Fruit fly (Drosophila melanogaster) whole organism, embryonic: ENCODE data around the gene wdn.

ENCODE experiments used
- BEAF-32 ChIP-seq: fragments of 200-800 bp; sonication (Bioruptor generic); optimal IDR thresholded peaks from 3 replicates; lab custom pipeline; 2017; ENCODE audit warnings: missing biosample characterization, missing genetic modification characterization, mild to moderate bottlenecking, moderate library complexity, missing genetic modification reagents
- Bteb2 ChIP-seq: fragments of 200-800 bp; sonication (Bioruptor generic); optimal IDR thresholded peaks from 2 replicates; lab custom pipeline; 2016; ENCODE audit warnings: missing biosample characterization, missing genetic modification characterization
- CG10543 ChIP-seq: fragments of 200-800 bp; sonication (Bioruptor generic); optimal IDR thresholded peaks from 3 replicates; lab custom pipeline; 2017; ENCODE audit warnings: missing biosample characterization, mild to moderate bottlenecking, missing genetic modification characterization, moderate library complexity
- CG11398 ChIP-seq: fragments of 200-800 bp; sonication (Bioruptor generic); optimal IDR thresholded peaks from 2 replicates; lab custom pipeline; 2016; ENCODE audit warnings: missing biosample characterization, missing genetic modification characterization
- CG12071 ChIP-seq: fragments of 200-800 bp; sonication (Bioruptor generic); optimal IDR thresholded peaks from 3 replicates; lab custom pipeline; 2018; ENCODE audit warnings: missing biosample characterization, mild to moderate bottlenecking, missing genetic modification characterization
- CG12942 ChIP-seq: fragments of 200-800 bp; sonication (Bioruptor generic); optimal IDR thresholded peaks from 3 replicates; lab custom pipeline; 2016; ENCODE audit warnings: missing biosample characterization, missing genetic modification characterization
- CG13894 ChIP-seq: fragments of 200-800 bp; sonication (Bioruptor generic); optimal IDR thresholded peaks from 3 replicates; lab custom pipeline; 2018; ENCODE audit warnings: missing biosample characterization, mild to moderate bottlenecking, missing genetic modification characterization, moderate library complexity
- CG15479 ChIP-seq: fragments of 200-800 bp; sonication (Bioruptor generic); optimal IDR thresholded peaks from 3 replicates; lab custom pipeline; 2019; ENCODE audit warnings: missing biosample characterization, mild to moderate bottlenecking, missing genetic modification characterization, moderate library complexity
- CG15601 ChIP-seq: fragments of 200-800 bp; sonication (Bioruptor generic); optimal IDR thresholded peaks from 3 replicates; lab custom pipeline; 2019; ENCODE audit warnings: missing biosample characterization, mild to moderate bottlenecking, missing genetic modification characterization, moderate library complexity
- CG17328 ChIP-seq: fragments of 200-800 bp; sonication (Bioruptor generic); IDR thresholded peaks from 2 replicates; pipeline ENCODE4 v1.3.6; 2022; ENCODE audit warnings: missing biosample characterization, missing genetic modification characterization
- CG31365 ChIP-seq: fragments of 200-800 bp; sonication (Bioruptor generic); optimal IDR thresholded peaks from 2 replicates; lab custom pipeline; 2018; ENCODE audit warnings: missing biosample characterization, mild to moderate bottlenecking, missing genetic modification characterization
- CG31441 ChIP-seq: fragments of 200-800 bp; sonication (Bioruptor generic); IDR thresholded peaks from 2 replicates; pipeline ENCODE4 v1.3.6; 2022; ENCODE audit warnings: missing biosample characterization, missing genetic modification characterization
- CG34422 ChIP-seq: fragments of 200-800 bp; sonication (Bioruptor generic); IDR thresholded peaks from 3 replicates; pipeline ENCODE4 v1.3.6; 2022; ENCODE audit warnings: missing biosample characterization, missing genetic modification characterization
- CG4820 ChIP-seq: fragments of 200-800 bp; sonication (Bioruptor generic); optimal IDR thresholded peaks from 3 replicates; lab custom pipeline; 2016; ENCODE audit warnings: missing biosample characterization, missing genetic modification characterization
- CG5953 ChIP-seq: fragments of 200-800 bp; sonication (Bioruptor generic); IDR thresholded peaks from 2 replicates; pipeline ENCODE4 v1.3.6; 2022; ENCODE audit warnings: missing biosample characterization, missing genetic modification characterization
- CG6654 ChIP-seq: fragments of 200-800 bp; sonication (Bioruptor generic); optimal IDR thresholded peaks from 2 replicates; lab custom pipeline; 2017; ENCODE audit warnings: missing biosample characterization, mild to moderate bottlenecking, missing genetic modification characterization
- CG6791 ChIP-seq: fragments of 200-800 bp; sonication (Bioruptor generic); IDR thresholded peaks from 3 replicates; pipeline ENCODE4 v1.3.6; 2022; ENCODE audit warnings: missing biosample characterization, missing genetic modification characterization; ENCODE audit not compliant: partially characterized antibody
- CG7372 ChIP-seq: fragments of 200-800 bp; sonication (Bioruptor generic); IDR thresholded peaks from 2 replicates; pipeline ENCODE4 v1.3.6; 2022; ENCODE audit warnings: missing biosample characterization, missing genetic modification characterization
- CG7556 ChIP-seq: fragments of 200-800 bp; sonication (Bioruptor generic); optimal IDR thresholded peaks from 2 replicates; lab custom pipeline; 2017; ENCODE audit warnings: missing biosample characterization, mild to moderate bottlenecking, missing genetic modification characterization
- CHES-1-like ChIP-seq: fragments of 200-800 bp; sonication (Bioruptor generic); optimal IDR thresholded peaks from 2 replicates; lab custom pipeline; 2016; ENCODE audit warnings: missing biosample characterization, missing genetic modification characterization
- Chrac-16 ChIP-seq: fragments of 200-800 bp; sonication (Bioruptor generic); optimal IDR thresholded peaks from 3 replicates; lab custom pipeline; 2016; ENCODE audit warnings: missing biosample characterization, missing genetic modification characterization
- Hmx ChIP-seq: fragments of 200-800 bp; sonication (Bioruptor generic); optimal IDR thresholded peaks from 2 replicates; lab custom pipeline; 2016; ENCODE audit warnings: missing biosample characterization, missing genetic modification characterization
- MESR4 ChIP-seq: fragments of 200-800 bp; sonication (Bioruptor generic); optimal IDR thresholded peaks from 2 replicates; lab custom pipeline; 2018; ENCODE audit warnings: missing biosample characterization, mild to moderate bottlenecking, missing genetic modification characterization, moderate library complexity
- Mes4 ChIP-seq: fragments of 200-800 bp; sonication (Bioruptor generic); optimal IDR thresholded peaks from 2 replicates; lab custom pipeline; 2016; ENCODE audit warnings: missing biosample characterization, missing genetic modification characterization
- Sry-δ ChIP-seq: fragments of 200-800 bp; sonication (Bioruptor generic); optimal IDR thresholded peaks from 2 replicates; lab custom pipeline; 2016; ENCODE audit warnings: missing biosample characterization, missing genetic modification characterization
- al ChIP-seq: fragments of 200-800 bp; sonication (Bioruptor generic); IDR thresholded peaks from 2 replicates; pipeline ENCODE4 v1.3.6; 2022; ENCODE audit warnings: missing biosample characterization, missing genetic modification characterization
- br ChIP-seq: fragments of >200 bp; optimal IDR thresholded peaks from 2 replicates; lab custom pipeline; 2017
- cg ChIP-seq: fragments of 200-800 bp; sonication (Bioruptor generic); optimal IDR thresholded peaks from 3 replicates; lab custom pipeline; 2019; ENCODE audit warnings: missing biosample characterization, mild to moderate bottlenecking, missing genetic modification characterization, moderate library complexity
- crp ChIP-seq, 2 experiments: fragments of 200-800 bp; sonication (Bioruptor generic); optimal IDR thresholded peaks; 2 replicates in 1 of 2; 3 replicates in 1 of 2; lab custom pipeline; 2017; ENCODE audit warnings: missing biosample characterization in 2 of 2, missing genetic modification characterization in 2 of 2, mild to moderate bottlenecking in 1 of 2, moderate library complexity in 1 of 2
- dm ChIP-seq: fragments of 200-800 bp; sonication (Bioruptor generic); optimal IDR thresholded peaks from 3 replicates; lab custom pipeline; 2016; ENCODE audit warnings: missing biosample characterization, missing genetic modification characterization
- dmrt99B ChIP-seq: fragments of 200-800 bp; sonication (Bioruptor generic); optimal IDR thresholded peaks from 2 replicates; lab custom pipeline; 2018; ENCODE audit warnings: missing biosample characterization, mild to moderate bottlenecking, missing genetic modification characterization, moderate library complexity
- dpn ChIP-seq, 2 experiments: fragments of 200-800 bp; sonication (Bioruptor generic); optimal IDR thresholded peaks; 3 replicates each; lab custom pipeline; 2016; ENCODE audit warnings: missing biosample characterization in 2 of 2, missing genetic modification characterization in 2 of 2
- ewg ChIP-seq: fragments of 200-800 bp; sonication (Bioruptor generic); optimal IDR thresholded peaks from 3 replicates; lab custom pipeline; 2017; ENCODE audit warnings: mild to moderate bottlenecking, missing biosample characterization, missing genetic modification reagents, missing genetic modification characterization
- gsb-n ChIP-seq: fragments of 200-800 bp; sonication (Bioruptor generic); optimal IDR thresholded peaks from 3 replicates; lab custom pipeline; 2018; ENCODE audit warnings: missing biosample characterization, mild to moderate bottlenecking, missing genetic modification characterization
- gt ChIP-seq: fragments of 200-800 bp; sonication (Bioruptor generic); IDR thresholded peaks from 2 replicates; pipeline ENCODE4 v1.3.6; 2022; ENCODE audit warnings: missing biosample characterization, missing genetic modification characterization
- hb ChIP-seq: fragments of 200-800 bp; sonication (Bioruptor generic); IDR thresholded peaks from 3 replicates; pipeline ENCODE4 v1.3.6; 2022; ENCODE audit warnings: missing biosample characterization, missing genetic modification characterization; ENCODE audit not compliant: partially characterized antibody
- hbn ChIP-seq: fragments of 200-800 bp; sonication (Bioruptor generic); IDR thresholded peaks from 2 replicates; pipeline ENCODE4 v1.3.6; 2022; ENCODE audit warnings: missing biosample characterization, missing genetic modification characterization; ENCODE audit not compliant: partially characterized antibody
- her ChIP-seq: fragments of 200-800 bp; sonication (Bioruptor generic); optimal IDR thresholded peaks from 2 replicates; lab custom pipeline; 2016; ENCODE audit warnings: missing biosample characterization, missing genetic modification characterization
- inv ChIP-seq: fragments of 200-800 bp; sonication (Bioruptor generic); IDR thresholded peaks from 2 replicates; pipeline ENCODE4 v1.3.6; 2022; ENCODE audit warnings: missing biosample characterization, missing genetic modification characterization; ENCODE audit not compliant: partially characterized antibody
- jigr1 ChIP-seq: fragments of 200-800 bp; sonication (Bioruptor generic); IDR thresholded peaks from 3 replicates; pipeline ENCODE4 v1.3.6; 2022; ENCODE audit warnings: missing biosample characterization, missing genetic modification characterization
- jumu ChIP-seq: fragments of 200-800 bp; sonication (Bioruptor generic); optimal IDR thresholded peaks from 3 replicates; lab custom pipeline; 2016; ENCODE audit warnings: missing biosample characterization, missing genetic modification characterization
- maf-S ChIP-seq: fragments of 200-800 bp; sonication (Bioruptor generic); optimal IDR thresholded peaks from 2 replicates; lab custom pipeline; 2016; ENCODE audit warnings: missing biosample characterization, missing genetic modification characterization
- mld ChIP-seq: fragments of 200-800 bp; sonication (Bioruptor generic); IDR thresholded peaks from 3 replicates; pipeline ENCODE4 v1.3.6; 2022; ENCODE audit warnings: missing biosample characterization, missing genetic modification characterization; ENCODE audit not compliant: partially characterized antibody
- phol ChIP-seq: fragments of 200-800 bp; sonication (Bioruptor generic); optimal IDR thresholded peaks from 3 replicates; lab custom pipeline; 2018; ENCODE audit warnings: missing biosample characterization, mild to moderate bottlenecking, missing genetic modification characterization, moderate library complexity
- pita ChIP-seq: fragments of 200-800 bp; sonication (Bioruptor generic); optimal IDR thresholded peaks from 2 replicates; lab custom pipeline; 2017; ENCODE audit warnings: missing biosample characterization, mild to moderate bottlenecking, missing genetic modification characterization
- prd ChIP-seq, 3 experiments: fragments of >200 bp in 2 of 3; fragments of 200-800 bp in 1 of 3; sonication (Bioruptor generic) in 1 of 3; optimal IDR thresholded peaks in 2 of 3; IDR thresholded peaks in 1 of 3; 2 replicates in 2 of 3; 3 replicates in 1 of 3; pipeline versions ENCODE4 v1.3.6 to Lab custom; 2017 to 2022; ENCODE audit warnings: missing biosample characterization in 1 of 3, missing genetic modification characterization in 1 of 3
- stwl ChIP-seq: fragments of 200-800 bp; sonication (Bioruptor generic); optimal IDR thresholded peaks from 3 replicates; lab custom pipeline; 2018; ENCODE audit warnings: missing biosample characterization, mild to moderate bottlenecking, missing genetic modification characterization, moderate library complexity
- tna ChIP-seq: fragments of 200-800 bp; sonication (Bioruptor generic); IDR thresholded peaks from 2 replicates; pipeline ENCODE4 v1.3.6; 2022; ENCODE audit warnings: missing biosample characterization, missing genetic modification characterization; ENCODE audit not compliant: partially characterized antibody

wdn gene

dm6 chr3R:28811677-28812465 lies 734 bp upstream of the wdn start, which contains the start of gene Prp39 (continued):
- no peak for TF ChIP-seq CG15601 (tag; lab: Kevin White, UChicago)
- no peak for TF ChIP-seq CG12942 (GFP tag; lab: Kevin White, UChicago)
- TF ChIP-seq mld (GFP tag; lab: Robert Waterston, UW), result peak; percentile 63; the same call in 2 of the 3 replicates
- TF ChIP-seq Chrac-16, result peak; percentile 23
- TF ChIP-seq dmrt99B (tag; lab: Kevin White, UChicago), result no peak
- no peak for TF ChIP-seq CG5953 (GFP tag; lab: Robert Waterston, UW)
- no peak for TF ChIP-seq br (lab: Kevin White, UChicago)
- peak; percentile 61 for TF ChIP-seq inv (GFP tag; lab: Robert Waterston, UW)
- TF ChIP-seq al (GFP tag; lab: Robert Waterston, UW), result peak; percentile 46; the same call in 1 of the 2 replicates
- TF ChIP-seq CG31365 (tag; lab: Kevin White, UChicago), result no peak
- TF ChIP-seq hbn (GFP tag; lab: Robert Waterston, UW), result peak; percentile 71
- TF ChIP-seq CG10543 (GFP tag; lab: Kevin White, UChicago), result no peak
- no peak for TF ChIP-seq CG7556 (GFP tag; lab: Kevin White, UChicago)
- TF ChIP-seq ewg (GFP tag; lab: Kevin White, UChicago), result no peak
- TF ChIP-seq gsb-n (tag; lab: Kevin White, UChicago), result no peak
- peak; percentile 75 for TF ChIP-seq BEAF-32 (GFP tag; lab: Kevin White, UChicago)
- no peak for TF ChIP-seq CG31441
- TF ChIP-seq CG34422, result peak; percentile 60
- TF ChIP-seq CG12071 (GFP tag; lab: Kevin White, UChicago), result no peak
- TF ChIP-seq phol, result peak; percentile 99
- TF ChIP-seq CG13894 (tag; lab: Kevin White, UChicago), result no peak
- TF ChIP-seq CG4820 (GFP tag; lab: Kevin White, UChicago), result no peak
- TF ChIP-seq dm, result peak; percentile 55
- no peak for TF ChIP-seq CG11398 (GFP tag; lab: Kevin White, UChicago)
- no peak for TF ChIP-seq hb (GFP tag; lab: Robert Waterston, UW)
- peak; percentile 43 for TF ChIP-seq Sry-δ
- no peak for TF ChIP-seq jigr1 (GFP tag; lab: Robert Waterston, UW)
- no peak for TF ChIP-seq prd (optimal IDR thresholded peaks at IDR 0.05; lab: Kevin White, UChicago)
- peak; percentile 72; the same call in 2 of the 3 replicates for TF ChIP-seq prd (GFP tag; IDR thresholded peaks at IDR 0.05; lab: Robert Waterston, UW)
- no peak for TF ChIP-seq gt (GFP tag; lab: Robert Waterston, UW)
- no peak for TF ChIP-seq jumu
- no peak for TF ChIP-seq CG15479
- TF ChIP-seq Mes4 (GFP tag; lab: Kevin White, UChicago), result no peak
- peak; percentile 49; the same call in 1 of the 2 replicates for TF ChIP-seq tna
- no peak for TF ChIP-seq Bteb2 (GFP tag; lab: Kevin White, UChicago)
- TF ChIP-seq CG7372 (GFP tag; lab: Robert Waterston, UW), result peak; percentile 21; the same call in 1 of the 2 replicates
- peak; percentile 27 for TF ChIP-seq stwl (tag; lab: Kevin White, UChicago)
- TF ChIP-seq MESR4 (GFP tag; lab: Kevin White, UChicago), result peak; percentile 79
- TF ChIP-seq Hmx (GFP tag; lab: Kevin White, UChicago), result no peak
- no peak for TF ChIP-seq maf-S (GFP tag; lab: Kevin White, UChicago)
- TF ChIP-seq cg (GFP tag; lab: Kevin White, UChicago), result no peak
- no peak for TF ChIP-seq CHES-1-like (GFP tag; lab: Kevin White, UChicago)
- peak; percentile 38; the same call in 1 of the 2 replicates for TF ChIP-seq CG17328
- no peak for TF ChIP-seq pita (GFP tag; lab: Kevin White, UChicago)
- TF ChIP-seq her, result no peak
- TF ChIP-seq CG6791 (GFP tag; lab: Robert Waterston, UW), result peak; percentile 69
- TF ChIP-seq crp (GFP tag; optimal IDR thresholded peaks at IDR 0.05; lab: Kevin White, UChicago), result no peak
- peak in 1 of 2 experiments; percentile 50 for TF ChIP-seq dpn (GFP tag; optimal IDR thresholded peaks at IDR 0.05; lab: Kevin White, UChicago)
- TF ChIP-seq CG6654 (GFP tag; lab: Kevin White, UChicago), result no peak
